Worm (Caenorhabditis elegans): ENCODE results near the gene srbc-42.

DNA sequence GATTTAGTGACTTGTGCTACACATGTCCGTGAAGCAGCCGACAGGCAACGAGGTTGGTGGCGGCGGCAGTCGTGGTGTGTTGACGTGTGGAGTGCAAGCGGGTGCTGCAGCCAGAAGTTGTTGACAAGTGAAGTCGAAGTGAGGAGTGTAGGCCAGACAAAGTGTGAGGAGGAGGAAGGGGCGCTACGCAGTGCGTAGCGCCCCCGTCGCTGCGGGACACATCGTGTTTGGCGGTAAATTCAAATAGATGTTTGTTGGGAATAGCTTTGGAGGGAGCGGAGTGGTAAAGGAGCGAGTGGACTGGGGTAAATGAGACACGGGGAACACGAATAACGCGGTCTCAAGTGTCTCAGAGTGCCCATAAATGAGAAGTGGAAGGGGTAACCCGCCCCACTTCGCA is 5.5 kb downstream of the srbc-42 start:
- TF ChIP-seq mdl-1 (tag; optimal IDR thresholded peaks at IDR 0.05) (no peak), nhr-25 (tag; optimal IDR thresholded peaks at IDR 0.05) (no peak), lsy-2 (tag; optimal IDR thresholded peaks at IDR 0.05) (no peak), zag-1 (tag; optimal IDR thresholded peaks at IDR 0.05) (no peak), nhr-11 (tag; optimal IDR thresholded peaks at IDR 0.05) (no peak), lin-11 (tag; optimal IDR thresholded peaks at IDR 0.05) (no peak), nhr-23 (tag; optimal IDR thresholded peaks at IDR 0.05) (no peak), aly-2 (tag; optimal IDR thresholded peaks at IDR 0.05) (no peak), ceh-16 (tag; optimal IDR thresholded peaks at IDR 0.05) (no peak), ceh-82 (tag; optimal IDR thresholded peaks at IDR 0.05) (no peak), nhr-237 (tag; optimal IDR thresholded peaks at IDR 0.05) (no peak), egl-27 (tag; optimal IDR thresholded peaks at IDR 0.05) (no peak)

Data from whole organism, L2 larva.